Fruit fly (Drosophila melanogaster) whole organism, embryonic: ENCODE results near the gene CG43925.

Experiments
- B-H2 ChIP-seq: fragments of 200-800 bp; sonication (Bioruptor generic); optimal IDR thresholded peaks from 2 replicates; lab custom pipeline; 2018; ENCODE audit warnings: missing biosample characterization, mild to moderate bottlenecking, missing genetic modification characterization
- CG10654 ChIP-seq: fragments of 200-800 bp; sonication (Bioruptor generic); optimal IDR thresholded peaks from 2 replicates; lab custom pipeline; 2016; ENCODE audit warnings: missing biosample characterization, missing genetic modification characterization
- CG11085 ChIP-seq: fragments of 200-800 bp; sonication (Bioruptor generic); IDR thresholded peaks from 2 replicates; pipeline ENCODE4 v1.3.6; 2022; ENCODE audit warnings: missing biosample characterization, missing genetic modification characterization
- CG11456 ChIP-seq: fragments of 200-800 bp; sonication (Bioruptor generic); IDR thresholded peaks from 3 replicates; pipeline ENCODE4 v1.3.6; 2022; ENCODE audit warnings: missing biosample characterization, missing genetic modification characterization
- CG12104 ChIP-seq: fragments of 200-800 bp; sonication (Bioruptor generic); optimal IDR thresholded peaks from 3 replicates; lab custom pipeline; 2016; ENCODE audit warnings: missing biosample characterization, missing genetic modification characterization
- CG12942 ChIP-seq: fragments of 200-800 bp; sonication (Bioruptor generic); optimal IDR thresholded peaks from 3 replicates; lab custom pipeline; 2016; ENCODE audit warnings: missing biosample characterization, missing genetic modification characterization
- CG13894 ChIP-seq: fragments of 200-800 bp; sonication (Bioruptor generic); optimal IDR thresholded peaks from 3 replicates; lab custom pipeline; 2018; ENCODE audit warnings: missing biosample characterization, mild to moderate bottlenecking, missing genetic modification characterization, moderate library complexity
- CG2120 ChIP-seq: fragments of 200-800 bp; sonication (Bioruptor generic); optimal IDR thresholded peaks from 3 replicates; lab custom pipeline; 2016; ENCODE audit warnings: missing biosample characterization, missing genetic modification characterization
- CG3281 ChIP-seq: fragments of 200-800 bp; sonication (Bioruptor generic); optimal IDR thresholded peaks from 3 replicates; lab custom pipeline; 2017; ENCODE audit warnings: missing biosample characterization, mild to moderate bottlenecking, missing genetic modification characterization
- CG3838 ChIP-seq: fragments of 200-800 bp; sonication (Bioruptor generic); optimal IDR thresholded peaks from 3 replicates; lab custom pipeline; 2016; ENCODE audit warnings: missing biosample characterization, missing genetic modification characterization
- CG6272 ChIP-seq: fragments of 200-800 bp; sonication (Bioruptor generic); IDR thresholded peaks from 2 replicates; pipeline ENCODE4 v1.3.6; 2022; ENCODE audit warnings: missing biosample characterization, missing genetic modification characterization
- CG6854 ChIP-seq: fragments of 200-800 bp; sonication (Bioruptor generic); optimal IDR thresholded peaks from 3 replicates; lab custom pipeline; 2017; ENCODE audit warnings: missing biosample characterization, mild to moderate bottlenecking, missing genetic modification characterization
- CG7839 ChIP-seq: fragments of 200-800 bp; sonication (Bioruptor generic); optimal IDR thresholded peaks from 3 replicates; lab custom pipeline; 2018; ENCODE audit warnings: missing biosample characterization, mild to moderate bottlenecking, missing genetic modification characterization, moderate library complexity
- CG8944 ChIP-seq: fragments of 200-800 bp; sonication (Bioruptor generic); optimal IDR thresholded peaks from 3 replicates; lab custom pipeline; 2016; ENCODE audit warnings: missing biosample characterization, missing genetic modification characterization
- CG9876 ChIP-seq: fragments of 200-800 bp; sonication (Bioruptor generic); optimal IDR thresholded peaks from 2 replicates; lab custom pipeline; 2016; ENCODE audit warnings: missing biosample characterization, missing genetic modification characterization
- Camta ChIP-seq: fragments of 200-800 bp; sonication (Bioruptor generic); optimal IDR thresholded peaks from 2 replicates; lab custom pipeline; 2016; ENCODE audit warnings: missing biosample characterization, missing genetic modification characterization
- Dad ChIP-seq: fragments of 200-800 bp; sonication (Bioruptor generic); optimal IDR thresholded peaks from 3 replicates; lab custom pipeline; 2016; ENCODE audit warnings: missing biosample characterization, missing genetic modification characterization
- E2f1 ChIP-seq: fragments of 200-800 bp; sonication (Bioruptor generic); IDR thresholded peaks from 2 replicates; pipeline ENCODE4 v1.3.6; 2022; ENCODE audit warnings: missing biosample characterization, missing genetic modification characterization
- Eip74EF ChIP-seq, 2 experiments: fragments of 200-800 bp in 1 of 2; fragments of >200 bp in 1 of 2; sonication (Bioruptor generic) in 1 of 2; optimal IDR thresholded peaks; 2 replicates each; lab custom pipeline; 2017 to 2019; ENCODE audit warnings: missing biosample characterization in 2 of 2, missing genetic modification characterization in 2 of 2, mild to moderate bottlenecking in 1 of 2, moderate library complexity in 1 of 2
- Ets97D ChIP-seq: fragments of 200-800 bp; sonication (Bioruptor generic); optimal IDR thresholded peaks from 3 replicates; lab custom pipeline; 2016; ENCODE audit warnings: missing biosample characterization, missing genetic modification characterization
- Gug ChIP-seq: fragments of 200-800 bp; sonication (Bioruptor generic); IDR thresholded peaks from 4 replicates; pipeline ENCODE4 v1.3.6; 2022; ENCODE audit warnings: missing biosample characterization, missing genetic modification characterization
- H2.0 ChIP-seq: fragments of 200-800 bp; sonication (Bioruptor generic); IDR thresholded peaks from 2 replicates; pipeline ENCODE4 v1.3.6; 2022; ENCODE audit warnings: missing biosample characterization, missing genetic modification characterization
- Hsf ChIP-seq: fragments of 200-800 bp; sonication (Bioruptor generic); optimal IDR thresholded peaks from 3 replicates; lab custom pipeline; 2016; ENCODE audit warnings: missing biosample characterization, missing genetic modification characterization
- Meics ChIP-seq: fragments of 200-800 bp; sonication (Bioruptor generic); optimal IDR thresholded peaks from 2 replicates; lab custom pipeline; 2017; ENCODE audit warnings: missing biosample characterization, mild to moderate bottlenecking, missing genetic modification characterization
- NC2β ChIP-seq: fragments of 200-800 bp; sonication (Bioruptor generic); optimal IDR thresholded peaks from 2 replicates; lab custom pipeline; 2016; ENCODE audit warnings: missing biosample characterization, missing genetic modification characterization
- NFAT ChIP-seq: fragments of 200-800 bp; sonication (Bioruptor generic); IDR thresholded peaks from 2 replicates; pipeline ENCODE4 v1.3.6; 2022; ENCODE audit warnings: missing biosample characterization, missing genetic modification characterization
- Nf-YA ChIP-seq: fragments of 200-800 bp; sonication (Bioruptor generic); IDR thresholded peaks from 2 replicates; pipeline ENCODE4 v1.3.6; 2022; ENCODE audit warnings: missing biosample characterization, missing genetic modification characterization
- Nf-YC ChIP-seq: fragments of 200-800 bp; optimal IDR thresholded peaks from 3 replicates; lab custom pipeline; 2019; ENCODE audit warnings: missing biosample characterization, mild to moderate bottlenecking, missing genetic modification characterization, moderate library complexity
- Xrp1 ChIP-seq: fragments of 200-800 bp; sonication (Bioruptor generic); IDR thresholded peaks from 2 replicates; pipeline ENCODE4 v1.3.6; 2022; ENCODE audit warnings: missing biosample characterization, missing genetic modification characterization
- abd-A ChIP-seq: fragments of 200-800 bp; sonication (Bioruptor generic); optimal IDR thresholded peaks from 3 replicates; lab custom pipeline; 2019; ENCODE audit warnings: missing biosample characterization, mild to moderate bottlenecking, missing genetic modification characterization, moderate library complexity
- ato ChIP-seq: fragments of 200-800 bp; sonication (Bioruptor generic); IDR thresholded peaks from 2 replicates; pipeline ENCODE4 v1.3.6; 2022; ENCODE audit warnings: missing biosample characterization, missing genetic modification characterization; ENCODE audit not compliant: partially characterized antibody
- btn ChIP-seq: fragments of 200-800 bp; sonication (Bioruptor generic); optimal IDR thresholded peaks from 2 replicates; lab custom pipeline; 2016; ENCODE audit warnings: missing biosample characterization, missing genetic modification characterization
- cas ChIP-seq: fragments of 200-800 bp; sonication (Bioruptor generic); IDR thresholded peaks from 2 replicates; pipeline ENCODE4 v1.3.6; 2022; ENCODE audit warnings: missing biosample characterization, missing genetic modification characterization
- chinmo ChIP-seq: fragments of 200-800 bp; sonication (Bioruptor generic); IDR thresholded peaks from 4 replicates; pipeline ENCODE4 v1.3.6; 2022; ENCODE audit warnings: missing biosample characterization, missing genetic modification characterization; ENCODE audit not compliant: partially characterized antibody
- cwo ChIP-seq: fragments of 200-800 bp; sonication (Bioruptor generic); optimal IDR thresholded peaks from 3 replicates; lab custom pipeline; 2017; ENCODE audit warnings: missing biosample characterization, missing genetic modification characterization, mild to moderate bottlenecking, moderate library complexity, missing genetic modification reagents
- dati ChIP-seq: fragments of 200-800 bp; sonication (Bioruptor generic); IDR thresholded peaks from 2 replicates; pipeline ENCODE4 v1.3.6; 2022; ENCODE audit warnings: missing biosample characterization, missing genetic modification characterization
- eyg ChIP-seq: fragments of 200-800 bp; sonication (Bioruptor generic); optimal IDR thresholded peaks from 3 replicates; lab custom pipeline; 2016; ENCODE audit warnings: missing biosample characterization, missing genetic modification characterization
- fd96Cb ChIP-seq: fragments of 200-800 bp; sonication (Bioruptor generic); optimal IDR thresholded peaks from 2 replicates; lab custom pipeline; 2018; ENCODE audit warnings: missing biosample characterization, mild to moderate bottlenecking, missing genetic modification characterization, moderate library complexity
- grn ChIP-seq: fragments of 200-800 bp; sonication (Bioruptor generic); optimal IDR thresholded peaks from 3 replicates; lab custom pipeline; 2017; ENCODE audit warnings: missing biosample characterization, missing genetic modification characterization
- gsb ChIP-seq: fragments of 200-800 bp; sonication (Bioruptor generic); IDR thresholded peaks from 2 replicates; pipeline ENCODE4 v1.3.6; 2022; ENCODE audit warnings: missing biosample characterization, missing genetic modification characterization
- jigr1 ChIP-seq: fragments of 200-800 bp; sonication (Bioruptor generic); IDR thresholded peaks from 3 replicates; pipeline ENCODE4 v1.3.6; 2022; ENCODE audit warnings: missing biosample characterization, missing genetic modification characterization
- ken ChIP-seq: fragments of 200-800 bp; sonication (Bioruptor generic); IDR thresholded peaks from 3 replicates; pipeline ENCODE4 v1.3.6; 2022; ENCODE audit warnings: missing biosample characterization, missing genetic modification characterization
- lab ChIP-seq: fragments of 200-800 bp; sonication (Bioruptor generic); optimal IDR thresholded peaks from 3 replicates; lab custom pipeline; 2017; ENCODE audit warnings: missing biosample characterization, missing genetic modification characterization, mild to moderate bottlenecking, moderate library complexity, missing genetic modification reagents
- mirr ChIP-seq: fragments of 200-800 bp; sonication (Bioruptor generic); optimal IDR thresholded peaks from 3 replicates; lab custom pipeline; 2018; ENCODE audit warnings: missing biosample characterization, mild to moderate bottlenecking, missing genetic modification characterization
- nom ChIP-seq: fragments of 200-800 bp; sonication (Bioruptor generic); optimal IDR thresholded peaks from 2 replicates; lab custom pipeline; 2017; ENCODE audit warnings: missing biosample characterization, missing genetic modification characterization, mild to moderate bottlenecking, moderate library complexity, missing genetic modification reagents
- shn ChIP-seq: fragments of 200-800 bp; sonication (Bioruptor generic); optimal IDR thresholded peaks from 3 replicates; lab custom pipeline; 2016; ENCODE audit warnings: missing biosample characterization, missing genetic modification characterization
- sisA ChIP-seq: fragments of 200-800 bp; sonication (Bioruptor generic); IDR thresholded peaks from 2 replicates; pipeline ENCODE4 v1.3.6; 2022; ENCODE audit warnings: missing biosample characterization, missing genetic modification characterization
- slbo ChIP-seq: fragments of 200-800 bp; sonication (Bioruptor generic); IDR thresholded peaks from 2 replicates; pipeline ENCODE4 v1.3.6; 2022; ENCODE audit warnings: missing biosample characterization, missing genetic modification characterization
- trh ChIP-seq: fragments of 200-800 bp; sonication (Bioruptor generic); optimal IDR thresholded peaks from 2 replicates; lab custom pipeline; 2016; ENCODE audit warnings: missing biosample characterization, missing genetic modification characterization
- vfl ChIP-seq: fragments of 200-800 bp; sonication (Bioruptor generic); optimal IDR thresholded peaks from 2 replicates; lab custom pipeline; 2016; ENCODE audit warnings: missing biosample characterization, missing genetic modification characterization

CG43925 gene

dm6 chr2L:13215640-13216129, 39.5 kb downstream of the CG43925 start (continued):
- TF ChIP-seq lab (GFP tag; lab: Kevin White, UChicago) (peak; percentile 74), Xrp1 (GFP tag; lab: Robert Waterston, UW) (peak; percentile 72), CG3281 (GFP tag; lab: Kevin White, UChicago) (peak; percentile 24), Ets97D (GFP tag; lab: Kevin White, UChicago) (peak; percentile 33), abd-A (tag; lab: Kevin White, UChicago) (peak; percentile 76), CG11085 (GFP tag; lab: Robert Waterston, UW) (peak; percentile 61; the same call in 1 of the 2 replicates), trh (peak; percentile 8), nom (peak; percentile 41), vfl (GFP tag; lab: Kevin White, UChicago) (peak; percentile 21), NFAT (GFP tag; lab: Robert Waterston, UW) (peak; percentile 55; the same call in 1 of the 2 replicates), dati (GFP tag; lab: Robert Waterston, UW) (peak; percentile 31; the same call in 1 of the 2 replicates), CG6272 (peak; percentile 28; the same call in 1 of the 2 replicates), CG12104 (GFP tag; lab: Kevin White, UChicago) (peak; percentile 5), B-H2 (GFP tag; lab: Kevin White, UChicago) (peak; percentile 39), CG3838 (peak; percentile 27), CG2120 (peak; percentile 64), Gug (GFP tag; lab: Robert Waterston, UW) (peak; percentile 49; the same call in 2 of the 4 replicates), cwo (peak; percentile 52), CG8944 (GFP tag; lab: Kevin White, UChicago) (peak; percentile 41), slbo (GFP tag; lab: Robert Waterston, UW) (peak; percentile 80), shn (GFP tag; lab: Kevin White, UChicago) (peak; percentile 44), ato (GFP tag; lab: Robert Waterston, UW) (peak; percentile 5; the same call in 1 of the 2 replicates), Meics (GFP tag; lab: Kevin White, UChicago) (peak; percentile 50), btn (GFP tag; lab: Kevin White, UChicago) (peak; percentile 52), gsb (GFP tag; lab: Robert Waterston, UW) (peak; percentile 24; the same call in 1 of the 2 replicates), Nf-YA (GFP tag; lab: Robert Waterston, UW) (peak; percentile 68), Camta (GFP tag; lab: Kevin White, UChicago) (peak; percentile 50), H2.0 (GFP tag; lab: Robert Waterston, UW) (0 out of 2 replicates have a peak, but pooled peaks have one; percentile 25), fd96Cb (peak; percentile 59), grn (GFP tag; lab: Kevin White, UChicago) (peak; percentile 81), eyg (GFP tag; lab: Kevin White, UChicago) (peak; percentile 55), ken (GFP tag; lab: Robert Waterston, UW) (peak; percentile 65; the same call in 2 of the 3 replicates), E2f1 (GFP tag; lab: Robert Waterston, UW) (peak; percentile 49; the same call in 1 of the 2 replicates), Nf-YC (tag; lab: Kevin White, UChicago) (peak; percentile 37), CG12942 (GFP tag; lab: Kevin White, UChicago) (peak; percentile 19), CG6854 (GFP tag; lab: Kevin White, UChicago) (peak; percentile 31), cas (peak; percentile 68), sisA (peak; percentile 49; the same call in 1 of the 2 replicates), chinmo (GFP tag; lab: Robert Waterston, UW) (0 out of 4 replicates have a peak, but pooled peaks have one; percentile 51), CG7839 (tag; lab: Kevin White, UChicago) (peak; percentile 67), CG9876 (GFP tag; lab: Kevin White, UChicago) (peak; percentile 23), NC2β (GFP tag; lab: Kevin White, UChicago) (peak; percentile 69), CG10654 (GFP tag; lab: Kevin White, UChicago) (peak; percentile 20), mirr (GFP tag; lab: Kevin White, UChicago) (peak; percentile 76), Eip74EF (GFP tag; optimal IDR thresholded peaks at IDR 0.05; lab: Kevin White, UChicago) (peak in 1 of 2 experiments; percentile 35), CG13894 (tag; lab: Kevin White, UChicago) (peak; percentile 90), CG11456 (GFP tag; lab: Robert Waterston, UW) (peak; percentile 69; the same call in 1 of the 3 replicates), Dad (GFP tag; lab: Kevin White, UChicago) (peak; percentile 68), jigr1 (GFP tag; lab: Robert Waterston, UW) (0 out of 3 replicates have a peak, but pooled peaks have one; percentile 14), Hsf (peak; percentile 44)
